Fruit fly (Drosophila melanogaster) whole organism, adult: Measurements from ENCODE around the gene Saf6.

ENCODE experiments used
- CG33017 ChIP-seq: fragments of 200-800 bp; sonication (Bioruptor generic); optimal IDR thresholded peaks from 2 replicates; lab custom pipeline; 2018; ENCODE audit warnings: missing biosample characterization, mild to moderate bottlenecking, missing genetic modification characterization, moderate library complexity
- CG7101 ChIP-seq: fragments of 200-800 bp; sonication (Bioruptor generic); optimal IDR thresholded peaks from 2 replicates; lab custom pipeline; 2018; ENCODE audit warnings: missing biosample characterization, mild to moderate bottlenecking, missing genetic modification characterization, moderate library complexity
- Crg-1 ChIP-seq: fragments of 200-800 bp; sonication (Bioruptor generic); optimal IDR thresholded peaks from 2 replicates; lab custom pipeline; 2016; ENCODE audit warnings: missing biosample characterization, missing genetic modification characterization
- Hr96 ChIP-seq: fragments of 200-800 bp; sonication (Bioruptor generic); optimal IDR thresholded peaks from 2 replicates; lab custom pipeline; 2016; ENCODE audit warnings: missing biosample characterization, missing genetic modification characterization
- cic ChIP-seq: fragments of 200-800 bp; sonication (Bioruptor generic); optimal IDR thresholded peaks from 2 replicates; lab custom pipeline; 2017; ENCODE audit warnings: missing biosample characterization, mild to moderate bottlenecking, missing genetic modification characterization, moderate library complexity
- cnc ChIP-seq, 2 experiments: fragments of >200 bp; optimal IDR thresholded peaks; 2 replicates each; lab custom pipeline; 2017
- kay ChIP-seq: fragments of 200-800 bp; sonication (Bioruptor generic); peaks from one replicate; lab custom pipeline; 2016; ENCODE audit warnings: missing biosample characterization, missing genetic modification characterization, borderline replicate concordance
- ovo ChIP-seq: fragments of 200-800 bp; sonication (Bioruptor generic); optimal IDR thresholded peaks from 2 replicates; lab custom pipeline; 2016; ENCODE audit warnings: missing biosample characterization, missing genetic modification characterization

- peak; percentile 21 for TF ChIP-seq cic (GFP tag; lab: Kevin White, UChicago)
- no peak for TF ChIP-seq cnc (optimal IDR thresholded peaks at IDR 0.05; lab: Kevin White, UChicago)
- TF ChIP-seq CG33017 (tag; lab: Kevin White, UChicago) = no peak
- no peak for TF ChIP-seq kay (GFP tag; lab: Kevin White, UChicago)
- TF ChIP-seq Hr96 = no peak
- TF ChIP-seq Crg-1 (GFP tag; lab: Kevin White, UChicago) = peak; percentile 16
- peak; percentile 4 for TF ChIP-seq CG7101 (tag; lab: Kevin White, UChicago)
- no peak for TF ChIP-seq ovo (GFP tag; lab: Kevin White, UChicago)
Measured at dm6 chr2L:821986-822711, 6.4 kb upstream of the Saf6 start.
